Worm (Caenorhabditis elegans) whole organism, midembryonic: ENCODE results near the gene cpr-4.

Experiments used
- T22C8.4 ChIP-seq: fragments of 200-800 bp; sonication (Bioruptor generic); IDR thresholded peaks from 2 replicates; pipeline ENCODE4 v1.3.6; 2022; ENCODE audit warnings: missing genetic modification characterization, missing compliant biosample characterization
- cog-1 ChIP-seq: sonication (generic microtip); optimal IDR thresholded peaks from 2 replicates; lab custom pipeline; 2016; ENCODE audit warnings: missing genetic modification characterization, missing compliant biosample characterization
- flt-1 ChIP-seq: fragments of 200-800 bp; sonication (Bioruptor generic); IDR thresholded peaks from 2 replicates; pipeline ENCODE4 v1.3.6; 2022; ENCODE audit warnings: missing genetic modification characterization, missing compliant biosample characterization
- klf-2 ChIP-seq: fragments of 200-800 bp; sonication (Bioruptor generic); conservative IDR thresholded peaks from 2 replicates; pipeline ENCODE4 v1.3.6; 2022; ENCODE audit warnings: missing genetic modification reagents, missing genetic modification characterization, missing compliant biosample characterization
- med-1 ChIP-seq: sonication (generic microtip); optimal IDR thresholded peaks from 2 replicates; lab custom pipeline; 2017; ENCODE audit warnings: missing genetic modification characterization, mild to moderate bottlenecking, missing compliant biosample characterization, antibody characterized with exemption, missing genetic modification reagents; ENCODE audit not compliant: insufficient read depth
- ref-1 ChIP-seq: fragments of 200-800 bp; sonication (Bioruptor generic); conservative IDR thresholded peaks from 2 replicates; pipeline ENCODE4 v1.3.6; 2022; ENCODE audit warnings: missing genetic modification reagents, missing genetic modification characterization, missing compliant biosample characterization
- tab-1 ChIP-seq: fragments of 200-800 bp; sonication (Bioruptor generic); IDR thresholded peaks from 2 replicates; pipeline ENCODE4 v1.3.6; 2022; ENCODE audit warnings: missing genetic modification characterization, missing compliant biosample characterization
- ztf-23 ChIP-seq: fragments of 200-800 bp; sonication (Bioruptor generic); IDR thresholded peaks from 2 replicates; pipeline ENCODE4 v1.3.6; 2022; ENCODE audit warnings: missing genetic modification reagents, missing genetic modification characterization, missing compliant biosample characterization

DNA sequence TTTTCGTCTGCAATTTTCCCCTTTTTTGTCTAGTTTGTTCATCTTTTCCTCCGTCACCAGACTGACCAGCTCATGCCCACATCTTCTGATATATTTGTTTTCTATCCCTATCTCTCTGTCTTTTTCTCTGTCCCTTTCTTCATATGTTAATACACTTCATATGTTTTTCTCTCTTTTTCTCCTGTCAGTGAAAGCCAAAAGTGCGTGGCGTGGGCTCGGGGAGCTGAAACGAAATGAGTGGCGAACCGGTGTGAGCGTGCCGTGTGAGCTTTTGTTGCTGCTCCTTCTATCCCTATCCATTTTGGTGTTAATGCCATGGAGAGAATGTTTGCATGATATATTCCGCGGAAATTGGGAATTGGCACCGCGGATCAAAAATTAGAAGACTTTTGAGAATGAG is 17.4 kb downstream of the cpr-4 start:
- no peak for TF ChIP-seq ztf-23 (GFP tag; lab: Robert Waterston, UW)
- no peak for TF ChIP-seq flt-1
- no peak for TF ChIP-seq cog-1 (tag; lab: Kevin White, UChicago)
- no peak for TF ChIP-seq tab-1
- no peak for TF ChIP-seq med-1
- no peak for TF ChIP-seq klf-2
- no peak for TF ChIP-seq T22C8.4
- no peak for TF ChIP-seq ref-1 (GFP tag; lab: Robert Waterston, UW)
